Fruit fly (Drosophila melanogaster) Kc167 (cell line): ENCODE results near the gene CG33766.
"Not testable (repeated sequence)": the region's sequence is repeated elsewhere in the genome, so short reads cannot be mapped to it uniquely, and the experiment has no call there.

Experiments used
- Myc ChIP-seq: fragments of >200 bp; optimal IDR thresholded peaks from 2 replicates; lab custom pipeline; 2017; ENCODE audit warnings: missing external identifiers
- Sin3A ChIP-seq: fragments of >200 bp; optimal IDR thresholded peaks from 2 replicates; lab custom pipeline; 2018; ENCODE audit warnings: missing external identifiers
- h ChIP-seq: fragments of >200 bp; optimal IDR thresholded peaks from 3 replicates; lab custom pipeline; 2018; ENCODE audit warnings: missing external identifiers
- insv ChIP-seq: fragments of >200 bp; optimal IDR thresholded peaks from 3 replicates; lab custom pipeline; 2018; ENCODE audit warnings: missing external identifiers
- psq ChIP-seq: fragments of >200 bp; optimal IDR thresholded peaks from 2 replicates; lab custom pipeline; 2017; ENCODE audit warnings: missing external identifiers
- ttk ChIP-seq: sonication (Bioruptor generic); optimal IDR thresholded peaks from 2 replicates; lab custom pipeline; 2017; ENCODE audit warnings: missing external identifiers

- not testable (repeated sequence) for TF ChIP-seq insv (lab: Kevin White, UChicago); psq (lab: Kevin White, UChicago); h; Myc; Sin3A (lab: Kevin White, UChicago); ttk
Measured at dm6 chr3L:22692428-22692827, 47.0 kb downstream of the CG33766 start, which contains the start of gene CG14454.
